Worm (Caenorhabditis elegans) whole organism, mixed stage, embryonic: ENCODE measurements around the gene Y62H9A.16.

Experiments used
- M03D4.4 ChIP-seq: sonication (generic microtip); optimal IDR thresholded peaks from 2 replicates; lab custom pipeline; 2017; ENCODE audit warnings: mild to moderate bottlenecking, missing genetic modification characterization, missing compliant biosample characterization
- bed-3 ChIP-seq: fragments of 200-800 bp; sonication (Bioruptor generic); optimal IDR thresholded peaks from 3 replicates; lab custom pipeline; 2018; ENCODE audit warnings: mild to moderate bottlenecking, missing genetic modification characterization, moderate library complexity, missing compliant biosample characterization
- blmp-1 ChIP-seq: fragments of 150-350 bp; optimal IDR thresholded peaks from 2 replicates; lab custom pipeline; 2014; ENCODE audit warnings: missing biosample characterization, missing genetic modification characterization
- ceh-39 ChIP-seq: fragments of 150-350 bp; optimal IDR thresholded peaks from 2 replicates; lab custom pipeline; 2014; ENCODE audit warnings: missing biosample characterization, missing genetic modification characterization
- ceh-43 ChIP-seq: fragments of 200-800 bp; sonication (Bioruptor generic); optimal IDR thresholded peaks from 2 replicates; lab custom pipeline; 2018; ENCODE audit warnings: mild to moderate bottlenecking, missing genetic modification characterization, moderate library complexity, missing compliant biosample characterization
- ceh-83 ChIP-seq: fragments of 200-800 bp; sonication (Bioruptor generic); optimal IDR thresholded peaks from 2 replicates; lab custom pipeline; 2018; ENCODE audit warnings: mild to moderate bottlenecking, missing genetic modification characterization, missing compliant biosample characterization
- ces-1 ChIP-seq: fragments of 150-350 bp; optimal IDR thresholded peaks from 2 replicates; lab custom pipeline; 2014; ENCODE audit warnings: missing biosample characterization, missing genetic modification reagents, missing genetic modification characterization
- cnd-1 ChIP-seq: fragments of 200-800 bp; sonication (Bioruptor generic); optimal IDR thresholded peaks from 2 replicates; lab custom pipeline; 2018; ENCODE audit warnings: mild to moderate bottlenecking, missing genetic modification characterization, missing compliant biosample characterization
- drap-1 ChIP-seq: fragments of 200-800 bp; sonication (Bioruptor generic); optimal IDR thresholded peaks from 3 replicates; lab custom pipeline; 2018; ENCODE audit warnings: mild to moderate bottlenecking, missing genetic modification characterization, missing compliant biosample characterization
- elt-3 ChIP-seq: fragments of 150-350 bp; optimal IDR thresholded peaks from 2 replicates; lab custom pipeline; 2014; ENCODE audit warnings: missing biosample characterization, missing genetic modification characterization
- flh-1 ChIP-seq: fragments of 200-800 bp; sonication (Bioruptor generic); optimal IDR thresholded peaks from 2 replicates; lab custom pipeline; 2018; ENCODE audit warnings: mild to moderate bottlenecking, missing genetic modification characterization, moderate library complexity, missing compliant biosample characterization
- ham-2 ChIP-seq: fragments of 200-800 bp; sonication (Bioruptor generic); optimal IDR thresholded peaks from 2 replicates; lab custom pipeline; 2018; ENCODE audit warnings: mild to moderate bottlenecking, missing genetic modification characterization, missing compliant biosample characterization
- lin-13 ChIP-seq: fragments of 150-350 bp; optimal IDR thresholded peaks from 2 replicates; lab custom pipeline; 2014; ENCODE audit warnings: missing biosample characterization, missing genetic modification characterization
- lin-32 ChIP-seq: fragments of 200-800 bp; sonication (Bioruptor generic); optimal IDR thresholded peaks from 2 replicates; lab custom pipeline; 2018; ENCODE audit warnings: mild to moderate bottlenecking, missing genetic modification characterization, missing compliant biosample characterization
- lsy-2 ChIP-seq: fragments of 150-350 bp; optimal IDR thresholded peaks from 2 replicates; lab custom pipeline; 2014; ENCODE audit warnings: missing biosample characterization, missing genetic modification characterization
- mab-5 ChIP-seq: fragments of 150-350 bp; optimal IDR thresholded peaks from 2 replicates; lab custom pipeline; 2014; ENCODE audit warnings: missing biosample characterization, missing genetic modification characterization
- mep-1 ChIP-seq: fragments of 150-350 bp; optimal IDR thresholded peaks from 2 replicates; lab custom pipeline; 2017; ENCODE audit warnings: missing biosample characterization, missing genetic modification reagents, missing genetic modification characterization, inconsistent platforms
- mls-2 ChIP-seq: sonication (generic microtip); optimal IDR thresholded peaks from 2 replicates; lab custom pipeline; 2016; ENCODE audit warnings: mild to moderate bottlenecking, missing genetic modification characterization, moderate library complexity, missing compliant biosample characterization
- nhr-12 ChIP-seq: fragments of 150-350 bp; optimal IDR thresholded peaks from 2 replicates; lab custom pipeline; 2014; ENCODE audit warnings: missing biosample characterization, missing genetic modification characterization
- nhr-2 ChIP-seq: fragments of 150-350 bp; optimal IDR thresholded peaks from 2 replicates; lab custom pipeline; 2014; ENCODE audit warnings: missing biosample characterization, missing genetic modification characterization
- nhr-237 ChIP-seq: fragments of 150-350 bp; optimal IDR thresholded peaks from 2 replicates; lab custom pipeline; 2014; ENCODE audit warnings: missing biosample characterization, missing genetic modification characterization
- nhr-28 ChIP-seq: fragments of 150-350 bp; optimal IDR thresholded peaks from 2 replicates; lab custom pipeline; 2014; ENCODE audit warnings: missing biosample characterization, missing genetic modification characterization
- nhr-76 ChIP-seq: sonication (generic microtip); optimal IDR thresholded peaks from 2 replicates; lab custom pipeline; 2017; ENCODE audit warnings: missing biosample characterization, missing genetic modification characterization
- sem-2 ChIP-seq: fragments of 200-800 bp; sonication (Bioruptor generic); optimal IDR thresholded peaks from 2 replicates; lab custom pipeline; 2018; ENCODE audit warnings: mild to moderate bottlenecking, missing genetic modification characterization, missing compliant biosample characterization
- tbx-8 ChIP-seq: fragments of 200-800 bp; sonication (Bioruptor generic); optimal IDR thresholded peaks from 2 replicates; lab custom pipeline; 2018; ENCODE audit warnings: mild to moderate bottlenecking, missing genetic modification characterization, moderate library complexity, missing compliant biosample characterization
- unc-120 ChIP-seq: sonication (generic microtip); optimal IDR thresholded peaks from 2 replicates; lab custom pipeline; 2017; ENCODE audit warnings: missing genetic modification characterization, missing compliant biosample characterization; ENCODE audit not compliant: poor library complexity, severe bottlenecking
- unc-39 ChIP-seq: fragments of 150-350 bp; optimal IDR thresholded peaks from 2 replicates; lab custom pipeline; 2014; ENCODE audit warnings: missing biosample characterization, missing genetic modification characterization
- unc-62 ChIP-seq: fragments of 150-350 bp; optimal IDR thresholded peaks from 2 replicates; lab custom pipeline; 2014; ENCODE audit warnings: missing biosample characterization, missing genetic modification reagents, missing genetic modification characterization
- zip-8 ChIP-seq: fragments of 150-350 bp; optimal IDR thresholded peaks from 2 replicates; lab custom pipeline; 2014; ENCODE audit warnings: missing biosample characterization, missing genetic modification characterization
- ztf-11 ChIP-seq: fragments of 150-350 bp; optimal IDR thresholded peaks from 2 replicates; lab custom pipeline; 2014; ENCODE audit warnings: missing biosample characterization, missing genetic modification characterization

Gene Y62H9A.16

ce11 chrX:11917994-11918393 lies at the start of gene Y62H9A.16:
Y62H9A.16 (plus strand) TSS chrX:11918294.
- TF ChIP-seq flh-1 (GFP tag; lab: Kevin White, UChicago), result no peak

- TF ChIP-seq mep-1, result no peak
- TF ChIP-seq cnd-1 (tag; lab: Kevin White, UChicago), result no peak
- no peak for TF ChIP-seq elt-3 (tag; lab: Kevin White, UChicago)
- no peak for TF ChIP-seq M03D4.4 (tag; lab: Kevin White, UChicago)
- no peak for TF ChIP-seq zip-8 (tag; lab: Kevin White, UChicago)
- no peak for TF ChIP-seq nhr-28
- TF ChIP-seq ham-2 (GFP tag; lab: Kevin White, UChicago), result no peak
- TF ChIP-seq mls-2 (tag; lab: Kevin White, UChicago), result no peak
- no peak for TF ChIP-seq ceh-39 (tag; lab: Kevin White, UChicago)
- no peak for TF ChIP-seq nhr-76 (tag; lab: Kevin White, UChicago)
- TF ChIP-seq nhr-2, result no peak
- TF ChIP-seq flh-1 (GFP tag; lab: Kevin White, UChicago), result no peak
- TF ChIP-seq tbx-8 (GFP tag; lab: Kevin White, UChicago), result no peak
These were observed 48.8 kb upstream of the Y62H9A.16 start, which contains the start of gene dot-1.2 for ce11 chrX:11869260-11869659. dot-1.2 (minus strand) TSS chrX:11869360.

DNA sequence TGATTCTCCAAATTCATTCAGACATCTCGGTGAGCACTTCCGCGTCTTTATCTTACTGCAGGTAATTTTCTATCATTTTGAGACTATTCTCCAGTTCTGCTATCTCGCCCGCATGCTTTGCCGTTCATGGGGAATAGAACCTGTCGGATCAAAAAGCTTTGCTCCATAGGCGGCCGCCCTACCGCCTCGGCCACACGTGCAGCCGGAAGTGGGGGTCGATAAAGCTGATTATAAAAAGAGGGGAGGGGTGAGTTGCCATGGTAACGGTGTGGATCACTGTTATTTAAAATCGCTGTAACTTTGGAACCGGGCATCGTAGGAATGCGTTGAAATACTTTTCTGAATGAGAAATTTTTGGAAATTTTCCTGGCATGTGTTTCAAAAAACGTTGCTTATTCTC lies 47.7 kb upstream of the Y62H9A.16 start:
- TF ChIP-seq cnd-1 (tag; lab: Kevin White, UChicago) (no peak), blmp-1 (no peak), bed-3 (GFP tag; lab: Kevin White, UChicago) (no peak), flh-1 (GFP tag; lab: Kevin White, UChicago) (no peak), ceh-83 (no peak), unc-39 (no peak), M03D4.4 (tag; lab: Kevin White, UChicago) (no peak)

DNA sequence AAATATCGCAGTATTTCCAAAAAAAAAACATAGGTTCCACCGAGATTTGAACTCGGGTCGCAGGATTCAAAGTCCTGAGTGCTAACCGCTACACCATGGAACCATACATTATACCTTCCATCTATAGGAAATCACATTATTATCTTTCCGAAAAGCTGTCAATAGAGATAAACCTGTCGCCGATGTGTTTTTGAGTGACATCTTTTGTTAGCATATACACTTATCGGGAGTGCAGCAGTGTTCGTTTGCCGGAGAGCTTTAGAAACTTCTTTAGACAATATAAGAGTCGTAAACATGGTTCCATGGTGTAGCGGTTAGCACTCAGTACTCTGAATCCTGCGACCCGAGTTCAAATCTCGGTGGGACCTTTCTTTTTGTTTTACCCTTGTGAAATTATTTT lies 45.9 kb upstream of the Y62H9A.16 start:
- TF ChIP-seq lin-13 (tag; lab: Kevin White, UChicago) (no peak), ceh-83 (peak; percentile 4)

- TF ChIP-seq mab-5 (tag; lab: Kevin White, UChicago) (no peak), drap-1 (no peak), bed-3 (GFP tag; lab: Kevin White, UChicago) (no peak)
These were observed 42.8 kb upstream of the Y62H9A.16 start, which contains the start of gene Y62H9A.1 for ce11 chrX:11875260-11875659. Y62H9A.1 (plus strand) TSS chrX:11875541.

- TF ChIP-seq nhr-237 (tag; lab: Kevin White, UChicago) (no peak), unc-62 (no peak), elt-3 (tag; lab: Kevin White, UChicago) (no peak), ces-1 (GFP tag; lab: Kevin White, UChicago) (no peak), cnd-1 (tag; lab: Kevin White, UChicago) (no peak), lsy-2 (tag; lab: Kevin White, UChicago) (no peak), nhr-76 (tag; lab: Kevin White, UChicago) (no peak), ceh-43 (GFP tag; lab: Kevin White, UChicago) (no peak), mep-1 (no peak)
- TF ChIP-seq, all 35 proteins: peak for 0
These were observed 40.0 kb upstream of the Y62H9A.16 start, which contains the start of gene Y62H9A.2 for ce11 chrX:11878109-11878508. Y62H9A.2 (minus strand) TSS chrX:11878209.

ce11 chrX:11879871-11880270 lies 38.2 kb upstream of the Y62H9A.16 start, which contains the start of the genes Y62H9A.3 and Y62H9A.4:
Y62H9A.3 (minus strand) TSS chrX:11879971.
Y62H9A.4 (plus strand) TSS chrX:11880126.
- TF ChIP-seq ham-2 (GFP tag; lab: Kevin White, UChicago) (no peak), nhr-237 (tag; lab: Kevin White, UChicago) (no peak), cnd-1 (tag; lab: Kevin White, UChicago) (no peak), sem-2 (no peak), elt-3 (tag; lab: Kevin White, UChicago) (no peak), blmp-1 (no peak), unc-120 (tag; lab: Kevin White, UChicago) (no peak), ztf-11 (no peak), mep-1 (no peak), bed-3 (GFP tag; lab: Kevin White, UChicago) (no peak), nhr-76 (tag; lab: Kevin White, UChicago) (no peak), unc-39 (no peak), ces-1 (GFP tag; lab: Kevin White, UChicago) (no peak), nhr-12 (tag; lab: Kevin White, UChicago) (no peak), lin-32 (GFP tag; lab: Kevin White, UChicago) (no peak), ceh-39 (tag; lab: Kevin White, UChicago) (no peak)
